Worm (Caenorhabditis elegans) whole organism, L3 larva: ENCODE data around the gene ZK945.8.
A peak's percentile ranks its signal among the peaks of the same experiment; 100 is the strongest.

Experiments
- R02D3.7 ChIP-seq: fragments of 150-350 bp; optimal IDR thresholded peaks from 2 replicates; lab custom pipeline; 2014; ENCODE audit warnings: missing biosample characterization, missing genetic modification characterization
- ZK546.5 ChIP-seq: sonication (generic microtip); optimal IDR thresholded peaks from 2 replicates; lab custom pipeline; 2017; ENCODE audit warnings: missing biosample characterization, missing genetic modification characterization
- aly-2 ChIP-seq: fragments of 150-350 bp; optimal IDR thresholded peaks from 2 replicates; lab custom pipeline; 2014; ENCODE audit warnings: missing biosample characterization, missing genetic modification characterization
- ama-1 ChIP-seq: fragments of 150-350 bp; optimal IDR thresholded peaks from 2 replicates; lab custom pipeline; 2018
- ceh-28 ChIP-seq: fragments of 150-350 bp; optimal IDR thresholded peaks from 2 replicates; lab custom pipeline; 2014; ENCODE audit warnings: missing biosample characterization, missing genetic modification reagents, missing genetic modification characterization
- ceh-9 ChIP-seq: sonication (generic microtip); optimal IDR thresholded peaks from 2 replicates; lab custom pipeline; 2018; ENCODE audit warnings: missing biosample characterization, missing genetic modification characterization
- daf-12 ChIP-seq: fragments of 150-350 bp; optimal IDR thresholded peaks from 2 replicates; lab custom pipeline; 2014; ENCODE audit warnings: missing biosample characterization, missing genetic modification reagents, missing genetic modification characterization
- egl-5 ChIP-seq: fragments of 150-350 bp; optimal IDR thresholded peaks from 2 replicates; lab custom pipeline; 2017; ENCODE audit warnings: missing biosample characterization, missing genetic modification reagents, missing genetic modification characterization, inconsistent platforms
- elt-1 ChIP-seq: fragments of 150-350 bp; optimal IDR thresholded peaks from 2 replicates; lab custom pipeline; 2014; ENCODE audit warnings: missing biosample characterization, missing genetic modification characterization
- elt-2 ChIP-seq: sonication (generic microtip); optimal IDR thresholded peaks from 2 replicates; lab custom pipeline; 2016; ENCODE audit warnings: missing genetic modification reagents, mild to moderate bottlenecking, missing genetic modification characterization, missing compliant biosample characterization
- elt-3 ChIP-seq, 3 experiments: fragments of 150-350 bp in 1 of 3; sonication (generic microtip) in 2 of 3; optimal IDR thresholded peaks; 2 replicates in 2 of 3; 4 replicates in 1 of 3; lab custom pipeline; 2014 to 2017; ENCODE audit warnings: missing biosample characterization in 3 of 3, missing genetic modification characterization in 3 of 3
- fkh-2 ChIP-seq: fragments of 150-350 bp; optimal IDR thresholded peaks from 2 replicates; lab custom pipeline; 2014; ENCODE audit warnings: missing biosample characterization, missing genetic modification reagents, missing genetic modification characterization
- fos-1 ChIP-seq: fragments of 150-350 bp; optimal IDR thresholded peaks from 2 replicates; lab custom pipeline; 2014; ENCODE audit warnings: missing biosample characterization, missing genetic modification characterization
- hmg-11 ChIP-seq: sonication (generic microtip); optimal IDR thresholded peaks from 2 replicates; lab custom pipeline; 2016; ENCODE audit warnings: missing genetic modification characterization, missing compliant biosample characterization
- jun-1 ChIP-seq: fragments of 150-350 bp; optimal IDR thresholded peaks from 2 replicates; lab custom pipeline; 2014; ENCODE audit warnings: missing biosample characterization, missing genetic modification reagents, missing genetic modification characterization
- lin-15B ChIP-seq: fragments of 150-350 bp; optimal IDR thresholded peaks from 2 replicates; lab custom pipeline; 2014; ENCODE audit warnings: missing biosample characterization, missing genetic modification characterization
- lin-39 ChIP-seq: fragments of 150-350 bp; optimal IDR thresholded peaks from 2 replicates; lab custom pipeline; 2018; ENCODE audit warnings: missing biosample characterization, missing genetic modification reagents, missing genetic modification characterization
- lsy-12 ChIP-seq: sonication (generic microtip); optimal IDR thresholded peaks from 2 replicates; lab custom pipeline; 2016; ENCODE audit warnings: mild to moderate bottlenecking, missing genetic modification characterization, missing compliant biosample characterization
- mml-1 ChIP-seq: fragments of 150-350 bp; sonication (generic microtip); optimal IDR thresholded peaks from 3 replicates; lab custom pipeline; 2014; ENCODE audit warnings: missing biosample characterization, missing genetic modification characterization
- nfya-1 ChIP-seq: sonication (generic microtip); optimal IDR thresholded peaks from 2 replicates; lab custom pipeline; 2017; ENCODE audit warnings: missing genetic modification characterization, mild to moderate bottlenecking, missing compliant biosample characterization, antibody characterized with exemption, moderate library complexity; ENCODE audit not compliant: insufficient read depth
- nhr-11 ChIP-seq: fragments of 150-350 bp; optimal IDR thresholded peaks from 2 replicates; lab custom pipeline; 2014; ENCODE audit warnings: missing biosample characterization, missing genetic modification characterization
- nhr-12 ChIP-seq: fragments of 150-350 bp; optimal IDR thresholded peaks from 2 replicates; lab custom pipeline; 2014; ENCODE audit warnings: missing biosample characterization, missing genetic modification characterization
- nhr-23 ChIP-seq: fragments of 150-350 bp; optimal IDR thresholded peaks from 2 replicates; lab custom pipeline; 2014; ENCODE audit warnings: missing biosample characterization, missing genetic modification reagents, missing genetic modification characterization
- nhr-237 ChIP-seq: fragments of 150-350 bp; optimal IDR thresholded peaks from 2 replicates; lab custom pipeline; 2014; ENCODE audit warnings: missing biosample characterization, missing genetic modification characterization
- nhr-28 ChIP-seq: fragments of 150-350 bp; optimal IDR thresholded peaks from 2 replicates; lab custom pipeline; 2014; ENCODE audit warnings: missing biosample characterization, missing genetic modification characterization
- nhr-43 ChIP-seq: sonication (generic microtip); optimal IDR thresholded peaks from 2 replicates; lab custom pipeline; 2016; ENCODE audit warnings: mild to moderate bottlenecking, missing genetic modification characterization, missing compliant biosample characterization; ENCODE audit not compliant: poor library complexity, severe bottlenecking
- nhr-67 ChIP-seq: fragments of 150-350 bp; optimal IDR thresholded peaks from 2 replicates; lab custom pipeline; 2014; ENCODE audit warnings: missing biosample characterization, missing genetic modification characterization
- nhr-77 ChIP-seq: fragments of 150-350 bp; optimal IDR thresholded peaks from 2 replicates; lab custom pipeline; 2014; ENCODE audit warnings: missing biosample characterization, missing genetic modification characterization
- pha-4 ChIP-seq: fragments of 150-350 bp; optimal IDR thresholded peaks from 2 replicates; lab custom pipeline; 2014; ENCODE audit warnings: missing biosample characterization, missing genetic modification reagents, missing genetic modification characterization
- pqm-1 ChIP-seq: fragments of 150-350 bp; optimal IDR thresholded peaks from 2 replicates; lab custom pipeline; 2017; ENCODE audit warnings: missing biosample characterization, missing genetic modification characterization, inconsistent platforms
- sea-2 ChIP-seq: fragments of 150-350 bp; sonication (generic microtip); optimal IDR thresholded peaks from 4 replicates; lab custom pipeline; 2014; ENCODE audit warnings: missing biosample characterization, missing genetic modification reagents, missing genetic modification characterization
- skn-1 ChIP-seq: fragments of 150-350 bp; optimal IDR thresholded peaks from 2 replicates; lab custom pipeline; 2014; ENCODE audit warnings: missing biosample characterization, missing genetic modification characterization
- snpc-4 ChIP-seq: fragments of 150-350 bp; optimal IDR thresholded peaks from 2 replicates; lab custom pipeline; 2014; ENCODE audit warnings: missing biosample characterization, missing genetic modification characterization
- unc-39 ChIP-seq: sonication (generic microtip); optimal IDR thresholded peaks from 4 replicates; lab custom pipeline; 2017; ENCODE audit warnings: missing biosample characterization, missing genetic modification characterization
- unc-62 ChIP-seq: fragments of 150-350 bp; sonication (generic microtip); optimal IDR thresholded peaks from 4 replicates; lab custom pipeline; 2014; ENCODE audit warnings: missing biosample characterization, missing genetic modification reagents, missing genetic modification characterization
- zag-1 ChIP-seq: fragments of 150-350 bp; optimal IDR thresholded peaks from 2 replicates; lab custom pipeline; 2014; ENCODE audit warnings: missing biosample characterization, missing genetic modification characterization
- ztf-11 ChIP-seq: fragments of 150-350 bp; optimal IDR thresholded peaks from 2 replicates; lab custom pipeline; 2014; ENCODE audit warnings: missing biosample characterization, missing genetic modification characterization
- ztf-4 ChIP-seq: fragments of 150-350 bp; optimal IDR thresholded peaks from 2 replicates; lab custom pipeline; 2014; ENCODE audit warnings: missing biosample characterization, missing genetic modification characterization

The ZK945.8 gene

DNA sequence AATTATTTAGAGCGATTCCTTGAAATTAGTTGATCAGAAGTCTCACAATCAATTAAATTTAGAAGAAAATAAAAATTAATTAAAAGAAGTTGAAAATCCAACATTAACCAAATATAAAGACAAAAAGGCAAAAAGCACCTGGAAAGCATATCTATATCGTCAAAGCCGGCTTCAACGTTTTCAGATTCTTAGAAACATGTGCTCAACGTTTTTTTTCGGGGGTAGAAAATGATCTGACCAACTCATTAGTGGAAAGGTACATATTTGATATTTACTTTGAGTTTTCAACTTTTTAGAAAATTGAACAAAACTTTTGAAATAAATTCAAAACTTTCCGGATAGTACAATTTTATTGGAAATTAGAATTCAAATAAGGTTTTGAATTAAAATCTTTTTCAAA, 24.4 kb downstream of the ZK945.8 start:
- TF ChIP-seq lin-15B (tag; lab: Kevin White, UChicago) (no peak), nhr-11 (peak; percentile 39)

DNA sequence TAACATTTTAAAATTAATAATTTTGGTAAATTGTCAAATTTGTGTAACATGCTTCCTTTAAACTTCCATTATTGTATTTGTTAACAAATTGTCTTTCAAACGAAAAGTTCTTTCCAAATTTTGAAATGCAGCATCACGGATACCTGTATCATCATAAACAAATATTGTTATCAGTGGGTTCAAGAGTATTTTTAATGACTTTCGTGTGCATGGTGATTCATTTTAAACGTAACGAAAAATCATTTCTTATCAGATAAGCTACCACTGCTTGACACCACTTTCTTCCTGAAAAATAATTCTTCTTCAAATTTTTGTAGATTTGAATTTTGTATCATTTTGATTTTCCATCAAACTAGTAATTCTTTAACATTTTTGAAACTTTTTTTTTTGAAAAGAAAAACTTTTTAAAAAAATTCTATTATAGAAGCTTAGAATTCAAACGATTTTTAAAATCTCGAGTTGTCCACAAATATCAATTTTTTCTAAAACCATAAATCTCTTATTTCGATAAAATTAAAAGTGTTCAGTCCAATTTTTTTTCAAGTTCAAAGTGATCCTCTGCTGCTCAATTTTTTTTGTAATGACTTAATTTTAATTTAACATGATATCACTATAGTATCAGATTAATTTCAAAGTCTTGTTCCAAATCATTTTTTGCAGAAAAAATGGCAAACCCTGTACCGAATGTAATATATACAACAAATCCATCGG, 26.0 kb downstream of the ZK945.8 start, which contains the start of gene F27E5.9:
Gene F27E5.9, plus strand, starts transcription at position 661 of the 711 bp plus-strand sequence.
- TF ChIP-seq fkh-2 = no peak
- no peak for TF ChIP-seq elt-3 (tag; optimal IDR thresholded peaks at IDR 0.05; lab: Kevin White, UChicago)
- TF ChIP-seq snpc-4 (tag; lab: Kevin White, UChicago) = no peak
- TF ChIP-seq ZK546.5 = no peak
- TF ChIP-seq skn-1 (tag; lab: Kevin White, UChicago) = peak; percentile 14
- TF ChIP-seq jun-1 (tag; lab: Kevin White, UChicago) = peak; percentile 47
- no peak for TF ChIP-seq ztf-4 (tag; lab: Kevin White, UChicago)
- TF ChIP-seq mml-1 (tag; lab: Kevin White, UChicago) = no peak
- TF ChIP-seq lsy-12 (tag; lab: Kevin White, UChicago) = no peak
- no peak for TF ChIP-seq sea-2 (GFP tag; lab: Kevin White, UChicago)
- no peak for TF ChIP-seq daf-12 (tag; lab: Kevin White, UChicago)
- TF ChIP-seq nhr-11 = no peak
- no peak for TF ChIP-seq nhr-67
- TF ChIP-seq nhr-12 (tag; lab: Kevin White, UChicago) = no peak
- TF ChIP-seq elt-1 (tag; lab: Kevin White, UChicago) = no peak
- no peak for TF ChIP-seq ztf-11 (tag; lab: Kevin White, UChicago)
- no peak for TF ChIP-seq egl-5
- no peak for TF ChIP-seq nhr-237 (tag; lab: Kevin White, UChicago)
- TF ChIP-seq fos-1 (tag; lab: Kevin White, UChicago) = peak; percentile 16
- TF ChIP-seq nhr-43 = no peak
- peak; percentile 68 for TF ChIP-seq pha-4 (tag; lab: Kevin White, UChicago)
- TF ChIP-seq lin-15B (tag; lab: Kevin White, UChicago) = no peak
- no peak for TF ChIP-seq ama-1 (lab: Kevin White, UChicago)
- TF ChIP-seq aly-2 (tag; lab: Kevin White, UChicago) = no peak
- TF ChIP-seq unc-62 = no peak
- no peak for TF ChIP-seq nfya-1 (tag; lab: Kevin White, UChicago)
- TF ChIP-seq R02D3.7 = no peak
- TF ChIP-seq lin-39 = no peak
- TF ChIP-seq zag-1 (tag; lab: Kevin White, UChicago) = no peak
- TF ChIP-seq unc-39 (tag; lab: Kevin White, UChicago) = no peak
- no peak for TF ChIP-seq nhr-23 (tag; lab: Kevin White, UChicago)
- TF ChIP-seq hmg-11 (tag; lab: Kevin White, UChicago) = no peak
- TF ChIP-seq nhr-28 = no peak
- TF ChIP-seq elt-2 (tag; lab: Kevin White, UChicago) = peak; percentile 95
- peak; percentile 93 for TF ChIP-seq pqm-1 (tag; lab: Kevin White, UChicago)
- no peak for TF ChIP-seq nhr-77 (tag; lab: Kevin White, UChicago)

DNA sequence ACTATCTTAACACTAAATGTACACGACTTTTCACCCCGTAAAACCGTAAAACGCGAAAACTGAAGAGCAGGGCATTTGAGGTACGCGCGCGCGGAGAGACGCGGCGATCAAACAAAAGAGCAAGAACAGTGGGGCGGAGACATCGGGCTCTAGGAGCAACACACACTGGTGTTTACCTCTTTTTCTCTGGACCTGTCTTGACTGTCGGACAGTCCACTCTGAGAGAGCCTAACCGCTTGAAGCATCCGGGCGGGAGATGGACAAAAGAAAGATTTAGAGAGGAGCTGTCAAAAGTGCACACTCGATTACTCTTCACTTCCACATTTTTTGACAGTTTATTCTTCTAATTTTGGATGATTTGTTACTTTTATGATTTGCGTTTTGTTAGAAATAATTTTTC, 28.3 kb downstream of the ZK945.8 start:
- no peak for TF ChIP-seq unc-39 (tag; lab: Kevin White, UChicago)
- no peak for TF ChIP-seq nhr-43
- TF ChIP-seq pqm-1 (tag; lab: Kevin White, UChicago) = no peak
- no peak for TF ChIP-seq nhr-12 (tag; lab: Kevin White, UChicago)
- TF ChIP-seq pha-4 (tag; lab: Kevin White, UChicago) = peak; percentile 22
- no peak for TF ChIP-seq ceh-28 (tag; lab: Kevin White, UChicago)

DNA sequence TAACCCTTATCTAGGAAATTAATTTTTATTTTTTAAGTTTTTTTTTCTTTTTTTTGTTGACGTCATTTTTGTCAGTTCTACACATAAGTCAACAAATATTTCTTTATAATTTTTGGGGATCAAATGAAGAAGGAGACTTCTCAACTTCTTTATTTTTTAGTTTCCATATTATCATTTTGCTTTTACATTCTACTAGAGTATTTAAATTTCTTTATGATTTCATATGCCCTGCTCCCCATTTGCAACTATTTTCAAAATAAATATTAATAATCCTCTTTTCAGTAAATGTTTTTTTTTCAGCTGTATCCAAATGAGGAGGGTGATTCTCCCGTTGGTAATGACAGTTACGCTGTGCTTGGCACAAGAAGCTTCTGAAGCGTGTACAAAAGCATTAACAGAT, 28.9 kb downstream of the ZK945.8 start, which contains the start of gene phg-1:
Gene phg-1, plus strand, starts transcription at position 301 of the 400 bp plus-strand sequence.
- TF ChIP-seq nhr-77 (tag; lab: Kevin White, UChicago) = no peak
- no peak for TF ChIP-seq unc-62
- no peak for TF ChIP-seq ceh-9 (tag; lab: Kevin White, UChicago)
- TF ChIP-seq nhr-237 (tag; lab: Kevin White, UChicago) = no peak
- no peak for TF ChIP-seq aly-2 (tag; lab: Kevin White, UChicago)
- TF ChIP-seq ama-1 (lab: Kevin White, UChicago) = no peak
- TF ChIP-seq nhr-23 (tag; lab: Kevin White, UChicago) = no peak
- TF ChIP-seq fkh-2 = no peak
